Fruit fly (Drosophila melanogaster) whole organism, pupa: Measurements from ENCODE around the gene CG17270.

Experiments used
- CG34367 ChIP-seq: fragments of 200-800 bp; sonication (Bioruptor generic); optimal IDR thresholded peaks from 2 replicates; lab custom pipeline; 2018; ENCODE audit warnings: missing biosample characterization, mild to moderate bottlenecking, missing genetic modification characterization
- CG8159 ChIP-seq: fragments of 200-800 bp; sonication (Bioruptor generic); optimal IDR thresholded peaks from 3 replicates; lab custom pipeline; 2018; ENCODE audit warnings: missing biosample characterization, mild to moderate bottlenecking, missing genetic modification characterization, moderate library complexity
- CG9948 ChIP-seq: fragments of 200-800 bp; sonication (Bioruptor generic); optimal IDR thresholded peaks from 2 replicates; lab custom pipeline; 2018; ENCODE audit warnings: missing biosample characterization, mild to moderate bottlenecking, missing genetic modification characterization, moderate library complexity
- EcR ChIP-seq: fragments of 200-800 bp; sonication (Bioruptor generic); optimal IDR thresholded peaks from 3 replicates; lab custom pipeline; 2019; ENCODE audit warnings: missing biosample characterization, missing genetic modification characterization, mild to moderate bottlenecking, moderate library complexity, missing genetic modification reagents
- Pif1A ChIP-seq: fragments of 200-800 bp; sonication (Bioruptor generic); optimal IDR thresholded peaks from 3 replicates; lab custom pipeline; 2016; ENCODE audit warnings: missing biosample characterization, missing genetic modification characterization
- Pif1B ChIP-seq: fragments of 200-800 bp; sonication (Bioruptor generic); optimal IDR thresholded peaks from 3 replicates; lab custom pipeline; 2016; ENCODE audit warnings: missing biosample characterization, missing genetic modification characterization
- fd96Ca ChIP-seq: fragments of 200-800 bp; sonication (Bioruptor generic); IDR thresholded peaks from 3 replicates; pipeline ENCODE4 v1.3.6; 2022; ENCODE audit warnings: missing biosample characterization, missing genetic modification characterization
- gl ChIP-seq: fragments of 200-800 bp; sonication (Bioruptor generic); optimal IDR thresholded peaks from 2 replicates; lab custom pipeline; 2018; ENCODE audit warnings: missing biosample characterization, mild to moderate bottlenecking, missing genetic modification characterization

- no peak for TF ChIP-seq CG34367
- TF ChIP-seq gl: no peak
- TF ChIP-seq CG8159 (tag; lab: Kevin White, UChicago): no peak
- TF ChIP-seq EcR (GFP tag; lab: Kevin White, UChicago): no peak
- TF ChIP-seq CG9948 (tag; lab: Kevin White, UChicago): no peak
- no peak for TF ChIP-seq Pif1A (GFP tag; lab: Kevin White, UChicago)
- TF ChIP-seq fd96Ca (GFP tag; lab: Robert Waterston, UW): no peak
- TF ChIP-seq Pif1B (GFP tag; lab: Kevin White, UChicago): no peak
Measured at dm6 chr3R:20846768-20847167, 28.0 kb upstream of the CG17270 start, which contains the start of gene CG15696.
